Fruit fly (Drosophila melanogaster) whole organism, embryonic: Measurements from ENCODE around the gene CG15529.

Experiments
- ATbp ChIP-seq: fragments of 200-800 bp; sonication (Bioruptor generic); optimal IDR thresholded peaks from 2 replicates; lab custom pipeline; 2017; ENCODE audit warnings: missing biosample characterization, mild to moderate bottlenecking, missing genetic modification characterization, missing genetic modification reagents
- Ada2b ChIP-seq: fragments of 200-800 bp; sonication (Bioruptor generic); IDR thresholded peaks from 2 replicates; pipeline ENCODE4 v1.3.6; 2022; ENCODE audit warnings: missing biosample characterization, missing genetic modification characterization
- Asciz ChIP-seq: fragments of 200-800 bp; sonication (Bioruptor generic); optimal IDR thresholded peaks from 2 replicates; lab custom pipeline; 2017; ENCODE audit warnings: missing biosample characterization, mild to moderate bottlenecking, missing genetic modification characterization, missing genetic modification reagents
- CG10543 ChIP-seq: fragments of 200-800 bp; sonication (Bioruptor generic); optimal IDR thresholded peaks from 3 replicates; lab custom pipeline; 2017; ENCODE audit warnings: missing biosample characterization, mild to moderate bottlenecking, missing genetic modification characterization, moderate library complexity
- CG11093 ChIP-seq: fragments of 200-800 bp; sonication (Bioruptor generic); IDR thresholded peaks from 3 replicates; pipeline ENCODE4 v1.3.6; 2022; ENCODE audit warnings: missing biosample characterization, missing genetic modification characterization
- CG12104 ChIP-seq: fragments of 200-800 bp; sonication (Bioruptor generic); optimal IDR thresholded peaks from 3 replicates; lab custom pipeline; 2016; ENCODE audit warnings: missing biosample characterization, missing genetic modification characterization
- CG12769 ChIP-seq: fragments of 200-800 bp; sonication (Bioruptor generic); optimal IDR thresholded peaks from 2 replicates; lab custom pipeline; 2019; ENCODE audit warnings: missing biosample characterization, mild to moderate bottlenecking, missing genetic modification characterization, moderate library complexity
- CG12942 ChIP-seq: fragments of 200-800 bp; sonication (Bioruptor generic); optimal IDR thresholded peaks from 3 replicates; lab custom pipeline; 2016; ENCODE audit warnings: missing biosample characterization, missing genetic modification characterization
- CG15073 ChIP-seq: fragments of 200-800 bp; sonication (Bioruptor generic); optimal IDR thresholded peaks from 2 replicates; lab custom pipeline; 2016; ENCODE audit warnings: missing biosample characterization, missing genetic modification characterization
- CG15696 ChIP-seq: fragments of 200-800 bp; sonication (Bioruptor generic); optimal IDR thresholded peaks from 2 replicates; lab custom pipeline; 2019; ENCODE audit warnings: missing biosample characterization, mild to moderate bottlenecking, missing genetic modification characterization, moderate library complexity
- CG16813 ChIP-seq: fragments of 200-800 bp; sonication (Bioruptor generic); IDR thresholded peaks from 3 replicates; pipeline ENCODE4 v1.3.6; 2022; ENCODE audit warnings: missing biosample characterization, missing genetic modification characterization; ENCODE audit not compliant: partially characterized antibody
- CG17186 ChIP-seq: fragments of 200-800 bp; sonication (Bioruptor generic); optimal IDR thresholded peaks from 3 replicates; lab custom pipeline; 2017; ENCODE audit warnings: missing biosample characterization, missing genetic modification reagents, missing genetic modification characterization
- CG17328 ChIP-seq: fragments of 200-800 bp; sonication (Bioruptor generic); IDR thresholded peaks from 2 replicates; pipeline ENCODE4 v1.3.6; 2022; ENCODE audit warnings: missing biosample characterization, missing genetic modification characterization
- CG17359 ChIP-seq: fragments of 200-800 bp; sonication (Bioruptor generic); optimal IDR thresholded peaks from 3 replicates; lab custom pipeline; 2018; ENCODE audit warnings: missing biosample characterization, mild to moderate bottlenecking, missing genetic modification characterization, moderate library complexity
- CG18599 ChIP-seq: fragments of 200-800 bp; sonication (Bioruptor generic); optimal IDR thresholded peaks from 3 replicates; lab custom pipeline; 2017; ENCODE audit warnings: missing biosample characterization, missing genetic modification characterization, mild to moderate bottlenecking, moderate library complexity, missing genetic modification reagents
- CG18619 ChIP-seq: fragments of 200-800 bp; sonication (Bioruptor generic); optimal IDR thresholded peaks from 3 replicates; lab custom pipeline; 2017; ENCODE audit warnings: missing biosample characterization, mild to moderate bottlenecking, missing genetic modification characterization
- CG2712 ChIP-seq: fragments of 200-800 bp; optimal IDR thresholded peaks from 3 replicates; lab custom pipeline; 2019; ENCODE audit warnings: missing biosample characterization, mild to moderate bottlenecking, missing genetic modification characterization, moderate library complexity
- CG30020 ChIP-seq: fragments of 200-800 bp; optimal IDR thresholded peaks from 2 replicates; lab custom pipeline; 2019; ENCODE audit warnings: missing biosample characterization, mild to moderate bottlenecking, missing genetic modification characterization, moderate library complexity
- CG31224 ChIP-seq: fragments of 200-800 bp; sonication (Bioruptor generic); IDR thresholded peaks from 2 replicates; pipeline ENCODE4 v1.3.6; 2022; ENCODE audit warnings: missing biosample characterization, missing genetic modification characterization
- CG32767 ChIP-seq: fragments of 200-800 bp; sonication (Bioruptor generic); IDR thresholded peaks from 2 replicates; pipeline ENCODE4 v1.3.6; 2022; ENCODE audit warnings: missing biosample characterization, missing genetic modification characterization
- CG4328 ChIP-seq: fragments of 200-800 bp; sonication (Bioruptor generic); optimal IDR thresholded peaks from 3 replicates; lab custom pipeline; 2017; ENCODE audit warnings: missing biosample characterization, missing genetic modification reagents, missing genetic modification characterization
- CG4854 ChIP-seq: fragments of 200-800 bp; sonication (Bioruptor generic); optimal IDR thresholded peaks from 2 replicates; lab custom pipeline; 2016; ENCODE audit warnings: missing biosample characterization, missing genetic modification characterization, inconsistent platforms
- CG5953 ChIP-seq: fragments of 200-800 bp; sonication (Bioruptor generic); IDR thresholded peaks from 2 replicates; pipeline ENCODE4 v1.3.6; 2022; ENCODE audit warnings: missing biosample characterization, missing genetic modification characterization
- Fer1 ChIP-seq: fragments of 200-800 bp; sonication (Bioruptor generic); optimal IDR thresholded peaks from 2 replicates; lab custom pipeline; 2017; ENCODE audit warnings: missing biosample characterization, mild to moderate bottlenecking, missing genetic modification characterization
- Gsc ChIP-seq: fragments of 200-800 bp; sonication (Bioruptor generic); IDR thresholded peaks from 2 replicates; pipeline ENCODE4 v1.3.6; 2022; ENCODE audit warnings: missing biosample characterization, missing genetic modification characterization
- HLH3B ChIP-seq: fragments of 200-800 bp; sonication (Bioruptor generic); IDR thresholded peaks from 2 replicates; pipeline ENCODE4 v1.3.6; 2022; ENCODE audit warnings: missing biosample characterization, missing genetic modification characterization
- Hey ChIP-seq: fragments of 200-800 bp; sonication (Bioruptor generic); optimal IDR thresholded peaks from 3 replicates; lab custom pipeline; 2018; ENCODE audit warnings: missing biosample characterization, mild to moderate bottlenecking, missing genetic modification characterization
- Opbp ChIP-seq: fragments of 200-800 bp; sonication (Bioruptor generic); IDR thresholded peaks from 3 replicates; pipeline ENCODE4 v1.3.6; 2022; ENCODE audit warnings: missing biosample characterization, missing genetic modification characterization; ENCODE audit not compliant: partially characterized antibody
- Optix ChIP-seq: fragments of 200-800 bp; sonication (Bioruptor generic); IDR thresholded peaks from 3 replicates; pipeline ENCODE4 v1.3.6; 2022; ENCODE audit warnings: missing biosample characterization, missing genetic modification characterization
- Side ChIP-seq: fragments of 200-800 bp; sonication (Bioruptor generic); optimal IDR thresholded peaks from 2 replicates; lab custom pipeline; 2016; ENCODE audit warnings: missing biosample characterization, missing genetic modification characterization
- Sox102F ChIP-seq: fragments of 200-800 bp; sonication (Bioruptor generic); optimal IDR thresholded peaks from 2 replicates; lab custom pipeline; 2018; ENCODE audit warnings: missing biosample characterization, mild to moderate bottlenecking, missing genetic modification characterization, moderate library complexity
- ab ChIP-seq: fragments of 200-800 bp; sonication (Bioruptor generic); optimal IDR thresholded peaks from 2 replicates; lab custom pipeline; 2016; ENCODE audit warnings: missing biosample characterization, missing genetic modification characterization
- ac ChIP-seq: fragments of 200-800 bp; sonication (Bioruptor generic); optimal IDR thresholded peaks from 3 replicates; lab custom pipeline; 2017; ENCODE audit warnings: missing biosample characterization, mild to moderate bottlenecking, missing genetic modification characterization
- btn ChIP-seq: fragments of 200-800 bp; sonication (Bioruptor generic); optimal IDR thresholded peaks from 2 replicates; lab custom pipeline; 2016; ENCODE audit warnings: missing biosample characterization, missing genetic modification characterization
- ci ChIP-seq: fragments of 200-800 bp; sonication (Bioruptor generic); IDR thresholded peaks from 3 replicates; pipeline ENCODE4 v1.3.6; 2022; ENCODE audit warnings: missing biosample characterization, missing genetic modification characterization
- crp ChIP-seq, 2 experiments: fragments of 200-800 bp; sonication (Bioruptor generic); optimal IDR thresholded peaks; 2 replicates in 1 of 2; 3 replicates in 1 of 2; lab custom pipeline; 2017; ENCODE audit warnings: missing biosample characterization in 2 of 2, missing genetic modification characterization in 2 of 2, mild to moderate bottlenecking in 1 of 2, moderate library complexity in 1 of 2
- dmrt11E ChIP-seq: fragments of 200-800 bp; sonication (Bioruptor generic); optimal IDR thresholded peaks from 3 replicates; lab custom pipeline; 2018; ENCODE audit warnings: missing biosample characterization, mild to moderate bottlenecking, missing genetic modification characterization, moderate library complexity
- ems ChIP-seq: fragments of 200-800 bp; sonication (Bioruptor generic); optimal IDR thresholded peaks from 3 replicates; lab custom pipeline; 2016; ENCODE audit warnings: missing biosample characterization, missing genetic modification characterization
- esg ChIP-seq: fragments of 200-800 bp; sonication (Bioruptor generic); conservative IDR thresholded peaks from 2 replicates; pipeline ENCODE4 v1.3.6; 2022; ENCODE audit warnings: missing biosample characterization, missing genetic modification characterization
- gem ChIP-seq: fragments of 200-800 bp; sonication (Bioruptor generic); optimal IDR thresholded peaks from 2 replicates; lab custom pipeline; 2019; ENCODE audit warnings: missing biosample characterization, mild to moderate bottlenecking, missing genetic modification characterization, moderate library complexity
- her ChIP-seq: fragments of 200-800 bp; sonication (Bioruptor generic); optimal IDR thresholded peaks from 2 replicates; lab custom pipeline; 2016; ENCODE audit warnings: missing biosample characterization, missing genetic modification characterization
- hth ChIP-seq: fragments of >200 bp; optimal IDR thresholded peaks from 2 replicates; lab custom pipeline; 2017; ENCODE audit warnings: inconsistent platforms
- insv ChIP-seq, 2 experiments: fragments of 200-800 bp; sonication (Bioruptor generic); optimal IDR thresholded peaks; 3 replicates each; lab custom pipeline; 2016 to 2018; ENCODE audit warnings: missing biosample characterization in 2 of 2, missing genetic modification characterization in 2 of 2
- lola ChIP-seq, 3 experiments: fragments of >200 bp in 2 of 3; fragments of 200-800 bp in 1 of 3; sonication (Bioruptor generic) in 1 of 3; optimal IDR thresholded peaks; 2 replicates each; lab custom pipeline; 2017 to 2019; ENCODE audit warnings: missing biosample characterization in 3 of 3, missing genetic modification characterization in 3 of 3, mild to moderate bottlenecking in 1 of 3, moderate library complexity in 1 of 3
- peb ChIP-seq: fragments of 200-800 bp; sonication (Bioruptor generic); IDR thresholded peaks from 2 replicates; pipeline ENCODE4 v1.3.6; 2022; ENCODE audit warnings: missing biosample characterization, missing genetic modification characterization
- pnt ChIP-seq: fragments of 200-800 bp; sonication (Bioruptor generic); optimal IDR thresholded peaks from 3 replicates; lab custom pipeline; 2016; ENCODE audit warnings: missing biosample characterization, missing genetic modification characterization
- psq ChIP-seq: fragments of 200-800 bp; sonication (Bioruptor generic); optimal IDR thresholded peaks from 2 replicates; lab custom pipeline; 2017; ENCODE audit warnings: missing biosample characterization, missing genetic modification characterization
- pum ChIP-seq: fragments of 200-800 bp; sonication (Bioruptor generic); optimal IDR thresholded peaks from 2 replicates; lab custom pipeline; 2016; ENCODE audit warnings: missing biosample characterization, missing genetic modification characterization
- unc-4 ChIP-seq: fragments of 200-800 bp; sonication (Bioruptor generic); IDR thresholded peaks from 2 replicates; pipeline ENCODE4 v1.3.6; 2022; ENCODE audit warnings: missing biosample characterization, missing genetic modification characterization; ENCODE audit not compliant: partially characterized antibody
- yki ChIP-seq: fragments of >200 bp; optimal IDR thresholded peaks from 3 replicates; lab custom pipeline; 2018

The CG15529 gene

dm6 chr3R:30200091-30200698 lies 48.3 kb downstream of the CG15529 start (continued):
- TF ChIP-seq ems (GFP tag; lab: Kevin White, UChicago): peak; percentile 24
- TF ChIP-seq ATbp: peak; percentile 17
- no peak for TF ChIP-seq CG31224 (GFP tag; lab: Robert Waterston, UW)
- no peak for TF ChIP-seq CG17186
- no peak for TF ChIP-seq CG12104 (GFP tag; lab: Kevin White, UChicago)
- no peak for TF ChIP-seq CG4328 (GFP tag; lab: Kevin White, UChicago)
- no peak for TF ChIP-seq dmrt11E (tag; lab: Kevin White, UChicago)
- TF ChIP-seq Opbp (GFP tag; lab: Robert Waterston, UW): no peak
- TF ChIP-seq pnt (GFP tag; lab: Kevin White, UChicago): peak; percentile 17
- no peak for TF ChIP-seq CG17328
- TF ChIP-seq btn (GFP tag; lab: Kevin White, UChicago): no peak
- TF ChIP-seq CG12769: peak; percentile 96
- TF ChIP-seq Gsc: no peak
- no peak for TF ChIP-seq unc-4 (GFP tag; lab: Robert Waterston, UW)
- TF ChIP-seq CG16813: no peak
- 0 out of 3 replicates have a peak, but pooled peaks have one; percentile 30 for TF ChIP-seq ci
- no peak for TF ChIP-seq yki (lab: Kevin White, UChicago)
- TF ChIP-seq hth (lab: Kevin White, UChicago): no peak
- TF ChIP-seq CG18599 (GFP tag; lab: Kevin White, UChicago): peak; percentile 42
- no peak for TF ChIP-seq Fer1 (GFP tag; lab: Kevin White, UChicago)
- peak; percentile 52 for TF ChIP-seq CG10543 (GFP tag; lab: Kevin White, UChicago)
- peak; percentile 18 for TF ChIP-seq CG17359 (tag; lab: Kevin White, UChicago)
- peak; percentile 34 for TF ChIP-seq gem (tag; lab: Kevin White, UChicago)
- TF ChIP-seq crp (GFP tag; optimal IDR thresholded peaks at IDR 0.05; lab: Kevin White, UChicago): no peak
- TF ChIP-seq ac (GFP tag; lab: Kevin White, UChicago): no peak
- peak; percentile 33 for TF ChIP-seq Side (GFP tag; lab: Kevin White, UChicago)
- no peak for TF ChIP-seq HLH3B
- no peak for TF ChIP-seq CG15073
- no peak for TF ChIP-seq peb (GFP tag; lab: Robert Waterston, UW)
- TF ChIP-seq Optix (GFP tag; lab: Robert Waterston, UW): 0 out of 3 replicates have a peak, but pooled peaks have one; percentile 31
- 0 out of 2 replicates have a peak, but pooled peaks have one; percentile 25 for TF ChIP-seq Ada2b (GFP tag; lab: Robert Waterston, UW)
- TF ChIP-seq pum (GFP tag; lab: Kevin White, UChicago): no peak
- TF ChIP-seq CG2712 (tag; lab: Kevin White, UChicago): no peak
- TF ChIP-seq insv (GFP tag; optimal IDR thresholded peaks at IDR 0.05; lab: Kevin White, UChicago): no peak
- no peak for TF ChIP-seq CG12942 (GFP tag; lab: Kevin White, UChicago)
- TF ChIP-seq Hey: peak; percentile 8
- no peak for TF ChIP-seq Asciz (GFP tag; lab: Kevin White, UChicago)
- no peak for TF ChIP-seq CG30020
- no peak for TF ChIP-seq lola (GFP tag; optimal IDR thresholded peaks at IDR 0.05; lab: Kevin White, UChicago)
- TF ChIP-seq ab (GFP tag; lab: Kevin White, UChicago): no peak
- TF ChIP-seq CG4854 (GFP tag; lab: Kevin White, UChicago): no peak
- no peak for TF ChIP-seq esg (GFP tag; lab: Robert Waterston, UW)
- no peak for TF ChIP-seq her
- TF ChIP-seq CG11093: no peak
- TF ChIP-seq CG15696: no peak
- peak; percentile 37 for TF ChIP-seq Sox102F (GFP tag; lab: Kevin White, UChicago)
- TF ChIP-seq CG5953 (GFP tag; lab: Robert Waterston, UW): no peak
- no peak for TF ChIP-seq psq (GFP tag; lab: Kevin White, UChicago)
- no peak for TF ChIP-seq CG18619 (GFP tag; lab: Kevin White, UChicago)
- TF ChIP-seq CG32767: 0 out of 2 replicates have a peak, but pooled peaks have one; percentile 27
